Fruit fly (Drosophila melanogaster): ENCODE data around the gene CG4133.

The CG4133 gene

DNA sequence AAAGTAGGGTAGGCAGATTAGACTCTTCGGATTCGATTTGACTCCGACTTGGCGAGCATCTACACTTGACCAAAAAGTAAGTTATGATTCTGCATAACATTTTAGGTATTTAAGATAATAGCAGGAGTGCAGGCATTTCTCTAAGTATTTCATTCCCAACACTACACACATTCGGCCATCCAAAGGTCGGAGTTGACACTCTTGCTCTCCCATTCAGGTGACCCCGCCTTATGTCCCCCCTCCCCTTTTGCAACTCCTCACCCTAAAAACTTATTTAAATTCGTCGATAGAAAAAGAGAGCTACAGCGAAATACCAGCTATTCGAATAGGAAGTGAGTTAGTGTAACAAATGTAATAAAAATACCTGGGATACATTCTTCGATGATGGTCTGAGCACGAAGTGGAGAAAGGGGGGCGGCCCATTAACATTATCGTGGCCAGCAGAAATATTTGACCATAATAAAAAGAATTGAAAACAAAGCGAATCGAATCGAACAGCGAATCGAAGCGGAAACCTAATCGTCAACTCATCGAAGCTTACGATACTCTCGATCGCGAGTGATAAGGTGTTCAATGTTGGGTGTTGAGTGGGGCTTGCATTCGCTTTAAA is 26.8 kb upstream of the CG4133 start:
- TF ChIP-seq Sin3A (optimal IDR thresholded peaks at IDR 0.05) (no peak), ttk (optimal IDR thresholded peaks at IDR 0.05) (no peak), Myc (optimal IDR thresholded peaks at IDR 0.05) (no peak), insv (optimal IDR thresholded peaks at IDR 0.05) (no peak), psq (optimal IDR thresholded peaks at IDR 0.05) (no peak), h (optimal IDR thresholded peaks at IDR 0.05) (no peak)

DNA sequence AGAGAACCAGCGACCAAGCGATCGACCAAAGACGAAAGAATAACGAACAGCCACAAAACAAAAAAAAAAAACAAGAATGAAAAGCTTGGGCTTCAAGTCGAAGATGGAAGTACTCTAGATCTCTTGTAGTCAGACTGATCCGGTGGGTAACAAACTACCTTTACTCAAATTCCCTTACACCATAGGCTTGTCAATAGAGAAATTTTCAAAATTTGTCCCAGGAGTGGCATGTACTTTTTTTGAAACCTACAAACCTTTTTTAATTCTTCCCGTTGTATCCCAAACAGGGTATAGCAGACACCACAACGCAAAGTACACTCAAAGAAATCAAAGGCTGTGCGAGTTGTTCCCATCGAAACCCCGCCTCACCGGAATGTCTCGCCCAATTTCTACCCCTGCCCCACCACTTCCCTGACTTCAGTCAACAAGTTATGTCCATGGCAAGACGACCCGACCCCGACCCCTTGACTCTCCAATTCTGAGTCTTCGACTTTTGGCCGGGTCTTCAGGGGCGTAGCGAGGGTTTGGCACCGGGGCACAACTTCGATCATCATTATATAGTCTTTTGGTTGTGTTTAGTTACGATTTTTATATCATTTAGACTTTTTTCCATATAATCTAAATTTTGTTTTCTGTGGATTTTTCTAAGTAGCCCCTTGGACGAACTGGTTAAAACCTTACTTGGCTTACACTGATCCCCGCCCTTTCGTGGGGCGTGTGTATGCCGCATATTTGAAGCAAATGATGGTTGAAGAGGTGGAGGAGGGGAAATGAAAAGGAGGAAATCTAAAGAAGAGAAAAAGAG is 25.4 kb upstream of the CG4133 start:
- TF ChIP-seq Myc (optimal IDR thresholded peaks at IDR 0.05) (no peak), ttk (optimal IDR thresholded peaks at IDR 0.05) (no peak), insv (optimal IDR thresholded peaks at IDR 0.05) (no peak), psq (optimal IDR thresholded peaks at IDR 0.05) (no peak), Sin3A (optimal IDR thresholded peaks at IDR 0.05) (no peak), h (optimal IDR thresholded peaks at IDR 0.05) (no peak)

DNA sequence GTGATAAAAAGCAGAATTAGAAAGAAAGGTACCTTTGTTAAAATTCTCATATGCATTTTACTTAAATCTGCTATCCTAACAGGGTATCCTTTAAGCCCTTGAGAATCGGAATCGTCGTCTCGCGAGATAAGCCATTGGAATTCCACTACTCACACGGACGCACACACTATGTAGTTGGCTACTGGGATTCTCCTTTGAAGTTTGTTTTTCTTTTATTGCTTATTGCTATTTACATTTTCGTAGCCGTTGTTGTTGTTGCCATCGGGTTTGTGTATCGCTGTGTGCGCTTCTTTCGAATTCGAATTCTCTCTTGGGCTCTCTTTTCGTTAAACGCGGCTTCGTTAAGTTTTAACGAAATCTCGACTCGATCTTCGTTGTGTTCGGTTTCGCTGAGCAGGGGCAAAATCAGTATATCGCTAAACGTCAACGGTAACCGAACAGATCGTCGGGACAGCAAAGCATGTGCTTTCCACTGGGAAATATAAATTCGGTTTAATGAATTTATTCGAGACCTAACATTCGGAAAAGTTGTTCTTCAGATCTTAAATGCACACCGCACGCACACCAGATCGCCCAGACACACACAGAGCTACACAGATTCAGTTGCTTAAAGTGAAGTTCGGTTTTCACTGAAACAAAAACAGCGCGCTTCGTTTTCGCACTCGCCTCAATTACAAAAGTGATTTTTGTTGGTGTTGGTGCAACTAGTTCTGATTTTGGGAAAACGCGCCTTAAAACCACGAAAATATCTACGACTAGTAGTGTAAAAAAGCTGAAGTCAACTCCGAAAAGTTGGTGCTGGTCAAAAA is 24.3 kb upstream of the CG4133 start, which contains the start of gene ex:
TSS of gene ex (plus strand) at position 408 of the 809 bp plus-strand sequence.
- TF ChIP-seq psq (optimal IDR thresholded peaks at IDR 0.05) (no peak), ttk (optimal IDR thresholded peaks at IDR 0.05) (no peak), insv (optimal IDR thresholded peaks at IDR 0.05) (no peak), Myc (optimal IDR thresholded peaks at IDR 0.05) (no peak), Sin3A (optimal IDR thresholded peaks at IDR 0.05) (no peak), h (optimal IDR thresholded peaks at IDR 0.05) (no peak)

DNA sequence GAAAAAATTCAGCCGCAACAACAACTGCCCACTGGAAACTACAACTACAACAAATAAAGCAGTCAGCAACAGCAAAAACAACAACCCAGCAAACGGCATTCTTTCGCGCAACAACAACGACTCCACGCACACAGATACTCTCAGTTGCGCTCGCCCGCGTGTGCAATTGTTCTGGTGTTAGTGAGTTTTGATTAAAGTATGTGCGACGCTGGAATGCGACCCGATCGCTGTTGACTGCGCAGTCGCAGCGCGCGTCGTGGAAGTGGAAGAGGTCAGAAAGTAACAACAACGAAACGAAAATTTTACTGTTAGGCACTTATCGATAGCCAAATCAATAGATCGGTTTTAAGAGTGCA is 23.7 kb upstream of the CG4133 start:
- TF ChIP-seq psq (optimal IDR thresholded peaks at IDR 0.05): no peak
- TF ChIP-seq h (optimal IDR thresholded peaks at IDR 0.05): no peak
- no peak for TF ChIP-seq Sin3A (optimal IDR thresholded peaks at IDR 0.05)
- no peak for TF ChIP-seq ttk (optimal IDR thresholded peaks at IDR 0.05)
- TF ChIP-seq Myc (optimal IDR thresholded peaks at IDR 0.05): no peak
- TF ChIP-seq insv (optimal IDR thresholded peaks at IDR 0.05): no peak

DNA sequence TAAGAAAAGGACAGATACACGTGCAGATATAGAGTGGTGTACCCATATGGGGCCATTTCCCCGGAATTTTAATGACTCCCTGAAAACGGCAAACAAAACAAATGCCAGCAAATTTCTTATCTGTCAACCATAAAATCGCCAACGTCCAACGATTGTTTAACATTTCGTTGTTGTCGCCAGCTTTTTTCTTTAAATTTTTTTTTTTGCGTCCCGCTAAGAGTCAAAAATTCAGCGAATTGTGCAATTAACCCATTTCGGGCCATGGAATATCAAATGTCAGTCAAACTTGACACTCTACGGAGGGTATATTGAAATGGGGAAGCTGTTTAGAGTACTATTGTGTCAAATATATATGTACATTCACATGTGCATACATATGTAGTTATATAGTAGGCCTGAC is 23.2 kb upstream of the CG4133 start:
- TF ChIP-seq psq (optimal IDR thresholded peaks at IDR 0.05) (no peak), insv (optimal IDR thresholded peaks at IDR 0.05) (no peak), h (optimal IDR thresholded peaks at IDR 0.05) (no peak), Myc (optimal IDR thresholded peaks at IDR 0.05) (no peak), Sin3A (optimal IDR thresholded peaks at IDR 0.05) (no peak), ttk (optimal IDR thresholded peaks at IDR 0.05) (no peak)

DNA sequence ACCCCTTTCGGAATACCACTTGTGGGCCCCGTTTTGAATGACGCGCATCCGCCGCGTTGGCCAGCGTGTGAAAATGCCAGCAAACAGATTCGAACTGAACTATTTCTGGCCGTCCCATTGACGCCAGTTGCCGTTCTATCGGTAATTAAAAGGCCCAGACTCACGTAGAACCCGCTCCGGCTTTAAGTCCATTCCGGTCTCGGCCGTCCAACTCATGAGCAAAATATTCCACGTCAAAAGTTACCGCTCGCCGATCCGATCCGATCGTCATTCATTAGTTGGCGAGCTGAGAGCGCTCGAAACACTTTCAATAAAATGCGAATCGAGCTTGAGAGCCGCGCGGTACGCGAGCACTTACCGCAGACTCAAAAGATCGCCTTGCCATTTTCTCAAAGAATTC is 20.9 kb upstream of the CG4133 start:
- TF ChIP-seq insv (optimal IDR thresholded peaks at IDR 0.05): no peak
- TF ChIP-seq h (optimal IDR thresholded peaks at IDR 0.05): no peak
- TF ChIP-seq psq (optimal IDR thresholded peaks at IDR 0.05): no peak
- no peak for TF ChIP-seq Sin3A (optimal IDR thresholded peaks at IDR 0.05)
- no peak for TF ChIP-seq Myc (optimal IDR thresholded peaks at IDR 0.05)
- TF ChIP-seq ttk (optimal IDR thresholded peaks at IDR 0.05): no peak

DNA sequence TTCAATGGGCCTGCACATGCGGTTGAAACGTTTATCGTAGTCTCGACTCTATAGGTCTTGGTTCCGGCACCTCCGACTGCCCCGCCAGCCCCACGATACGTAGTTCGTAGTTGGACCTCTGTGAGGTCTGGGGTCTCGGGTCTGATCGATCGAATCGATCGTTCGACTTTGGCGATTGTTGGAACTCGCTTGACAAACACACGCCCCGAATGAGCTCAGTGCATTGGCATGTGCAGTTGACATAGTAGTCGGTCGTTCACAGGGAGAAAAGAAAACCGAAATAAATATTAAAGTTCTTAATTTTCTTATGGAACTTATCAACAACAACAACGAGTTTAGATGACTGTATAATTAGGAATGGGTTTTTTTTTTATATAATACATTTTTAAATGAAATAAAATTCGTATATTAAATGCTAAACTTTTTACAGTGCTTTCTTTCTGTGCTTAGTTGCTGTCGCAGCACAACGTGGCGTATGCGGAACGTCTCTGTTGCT is 20.0 kb upstream of the CG4133 start:
- TF ChIP-seq h (optimal IDR thresholded peaks at IDR 0.05) (no peak), psq (optimal IDR thresholded peaks at IDR 0.05) (no peak), Myc (optimal IDR thresholded peaks at IDR 0.05) (no peak), insv (optimal IDR thresholded peaks at IDR 0.05) (no peak), Sin3A (optimal IDR thresholded peaks at IDR 0.05) (no peak), ttk (optimal IDR thresholded peaks at IDR 0.05) (no peak)

DNA sequence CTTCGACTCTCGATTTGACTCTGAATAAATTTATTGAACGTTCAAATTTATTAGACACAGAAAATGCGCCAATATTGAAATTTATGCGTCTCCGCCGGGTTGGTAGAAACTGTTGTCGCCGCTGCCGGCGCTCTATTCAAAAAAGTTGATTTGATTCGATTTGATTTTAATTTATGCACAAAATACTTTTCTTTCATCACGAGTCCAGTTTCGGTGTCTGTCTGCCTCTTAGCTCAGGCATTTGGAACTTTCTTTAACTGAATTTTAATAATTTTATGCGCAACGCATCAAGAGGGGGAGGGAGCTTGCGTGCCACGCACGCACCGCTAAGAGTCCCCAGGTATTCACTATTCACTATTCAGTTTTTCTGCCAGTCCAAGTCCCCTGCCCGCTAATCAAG is 17.8 kb upstream of the CG4133 start:
- no peak for TF ChIP-seq ttk (optimal IDR thresholded peaks at IDR 0.05)
- TF ChIP-seq h (optimal IDR thresholded peaks at IDR 0.05): no peak
- no peak for TF ChIP-seq psq (optimal IDR thresholded peaks at IDR 0.05)
- no peak for TF ChIP-seq Sin3A (optimal IDR thresholded peaks at IDR 0.05)
- TF ChIP-seq insv (optimal IDR thresholded peaks at IDR 0.05): no peak
- no peak for TF ChIP-seq Myc (optimal IDR thresholded peaks at IDR 0.05)

DNA sequence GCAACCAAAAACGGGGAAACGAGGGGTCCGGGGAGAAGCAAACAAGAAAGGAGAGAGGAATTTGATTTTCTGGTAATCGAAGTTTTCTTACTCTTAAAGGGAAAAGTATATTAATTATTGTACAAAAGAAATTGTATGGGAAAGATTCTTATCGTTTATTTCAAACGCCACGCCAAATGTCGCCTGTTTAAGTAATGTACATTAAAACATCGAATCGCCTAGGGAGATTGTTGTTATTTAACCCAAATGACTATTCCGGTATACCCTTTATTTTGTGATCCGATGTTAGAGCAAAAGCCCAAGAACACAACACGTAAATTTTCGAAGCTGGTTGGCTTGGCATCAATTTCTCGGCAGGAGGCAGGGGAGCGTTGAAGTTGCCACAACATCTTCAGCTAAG is 16.0 kb upstream of the CG4133 start:
- no peak for TF ChIP-seq h (optimal IDR thresholded peaks at IDR 0.05)
- TF ChIP-seq psq (optimal IDR thresholded peaks at IDR 0.05): no peak
- no peak for TF ChIP-seq Myc (optimal IDR thresholded peaks at IDR 0.05)
- TF ChIP-seq insv (optimal IDR thresholded peaks at IDR 0.05): no peak
- TF ChIP-seq Sin3A (optimal IDR thresholded peaks at IDR 0.05): no peak
- TF ChIP-seq ttk (optimal IDR thresholded peaks at IDR 0.05): no peak

DNA sequence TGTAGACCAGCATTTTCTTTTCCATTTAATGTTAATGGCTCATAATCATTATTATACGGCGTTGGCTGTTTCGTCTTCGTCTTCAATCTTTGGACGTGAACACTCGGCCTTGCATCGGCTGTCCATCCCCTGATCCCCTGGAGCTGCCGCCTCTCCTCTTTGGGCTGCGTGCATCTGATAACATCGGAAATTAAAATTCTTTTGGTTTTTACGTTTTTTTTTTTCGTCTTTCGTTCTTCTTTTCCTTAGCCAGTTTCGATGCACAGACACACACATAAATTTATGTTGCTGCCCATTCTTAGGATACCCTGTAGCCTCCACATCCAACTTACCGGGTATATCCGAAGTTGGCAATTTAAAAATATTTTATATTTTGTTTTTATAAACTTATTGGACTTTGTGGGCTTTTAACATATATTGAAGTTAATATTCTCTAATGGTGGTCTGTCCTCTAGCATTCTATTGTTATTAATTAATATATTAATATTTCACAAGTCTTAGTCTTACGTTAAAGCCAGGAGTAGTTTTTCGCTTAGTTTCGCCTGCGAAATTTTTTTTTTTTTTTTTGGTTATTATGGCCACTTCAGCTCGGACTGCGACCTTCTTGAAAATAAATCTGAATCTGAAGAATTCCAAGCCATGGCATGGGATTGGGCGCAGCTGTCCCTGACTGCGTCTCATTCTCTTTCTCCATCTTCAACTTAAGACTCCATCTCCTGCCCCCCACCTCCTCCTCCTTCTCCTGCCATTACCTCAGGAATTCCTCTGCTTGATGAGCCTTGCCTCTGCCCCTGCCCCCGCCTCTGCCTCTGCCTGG is 14.5 kb upstream of the CG4133 start:
- TF ChIP-seq insv (optimal IDR thresholded peaks at IDR 0.05) (no peak), Myc (optimal IDR thresholded peaks at IDR 0.05) (no peak), ttk (optimal IDR thresholded peaks at IDR 0.05) (no peak), Sin3A (optimal IDR thresholded peaks at IDR 0.05) (no peak), h (optimal IDR thresholded peaks at IDR 0.05) (no peak), psq (optimal IDR thresholded peaks at IDR 0.05) (no peak)

DNA sequence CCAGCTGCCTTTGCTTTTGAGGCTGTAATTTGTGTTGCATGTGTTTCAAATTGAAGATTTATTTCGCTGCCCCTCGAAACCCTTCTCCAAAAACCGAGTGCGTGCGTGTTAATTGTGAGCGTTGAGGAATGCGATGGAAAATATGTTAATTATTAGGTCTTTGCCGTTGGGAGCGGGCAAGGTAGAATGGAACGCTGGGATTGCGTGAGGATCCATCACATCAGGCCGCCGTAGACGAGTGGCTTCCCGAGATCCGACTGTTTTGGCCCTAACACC is 13.9 kb upstream of the CG4133 start:
- TF ChIP-seq Myc (optimal IDR thresholded peaks at IDR 0.05) (no peak), insv (optimal IDR thresholded peaks at IDR 0.05) (no peak), h (optimal IDR thresholded peaks at IDR 0.05) (no peak), psq (optimal IDR thresholded peaks at IDR 0.05) (no peak), ttk (optimal IDR thresholded peaks at IDR 0.05) (no peak), Sin3A (optimal IDR thresholded peaks at IDR 0.05) (no peak)
